Comparison of ENCODE assay signal across 2 fruit fly cellular contexts in the genomic region with DNA sequence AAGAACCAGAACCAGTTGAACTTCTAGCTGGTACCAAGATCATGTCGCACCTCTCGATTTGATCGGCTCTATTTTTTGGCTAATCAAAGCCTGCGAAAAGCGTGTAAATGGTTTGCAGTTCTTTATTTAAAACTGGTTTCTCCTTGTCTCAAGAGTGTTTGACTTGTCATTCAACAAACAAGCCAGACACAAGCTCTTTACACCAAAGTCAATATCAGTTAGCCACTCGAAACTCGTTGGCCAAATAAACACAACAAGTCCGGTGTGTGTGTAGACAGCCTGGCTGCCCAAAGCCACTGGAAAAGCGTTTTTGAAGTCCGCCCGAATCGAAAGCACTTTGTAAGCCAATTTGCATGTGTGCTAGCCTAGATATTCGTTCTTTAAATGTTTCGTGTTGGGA.
TF ChIP-seq lines count a peak whose summit lies in the region.

No protein-coding gene starts in this region.

- TF ChIP-seq CTCF in whole organism, embryonic (GFP tag; optimal IDR thresholded peaks at IDR 0.05; lab: Kevin White, UChicago) = no peak

TF ChIP-seq in whole organism, embryonic, 481 proteins besides CTCF, POLR2A, EP300 and RAD21 (continues in another document):
- TF ChIP-seq gem (tag; optimal IDR thresholded peaks at IDR 0.05; lab: Kevin White, UChicago) (peak; percentile 12), CG6272 (GFP tag; IDR thresholded peaks at IDR 0.05; lab: Robert Waterston, UW) (no peak), CG4617 (GFP tag; optimal IDR thresholded peaks at IDR 0.05; lab: Kevin White, UChicago; ENCODE audit: borderline replicate concordance) (no peak), odd (GFP tag; optimal IDR thresholded peaks at IDR 0.05; lab: Kevin White, UChicago) (no peak), CG7271 (tag; optimal IDR thresholded peaks at IDR 0.05; lab: Kevin White, UChicago) (no peak), CG13296 (GFP tag; optimal IDR thresholded peaks at IDR 0.05; lab: Kevin White, UChicago) (peak; percentile 19), CG12104 (GFP tag; optimal IDR thresholded peaks at IDR 0.05; lab: Kevin White, UChicago) (no peak), zfh1 (GFP tag; IDR thresholded peaks at IDR 0.05; lab: Robert Waterston, UW) (no peak), CG6254 (GFP tag; optimal IDR thresholded peaks at IDR 0.05; lab: Kevin White, UChicago) (no peak), z (GFP tag; IDR thresholded peaks at IDR 0.05; lab: Robert Waterston, UW) (0 out of 3 replicates have a peak, but pooled peaks have one; percentile 7), sens (GFP tag; lab: Kevin White, UChicago) (peak; percentile 10), Tbp (GFP tag; optimal IDR thresholded peaks at IDR 0.05; lab: Kevin White, UChicago) (no peak), CG15479 (GFP tag; optimal IDR thresholded peaks at IDR 0.05; lab: Kevin White, UChicago) (no peak), BtbVII (GFP tag; optimal IDR thresholded peaks at IDR 0.05; lab: Kevin White, UChicago) (no peak), CG2678 (tag; optimal IDR thresholded peaks at IDR 0.05; lab: Kevin White, UChicago) (peak; percentile 35), ci (GFP tag; IDR thresholded peaks at IDR 0.05; lab: Robert Waterston, UW) (peak; percentile 34; the same call in 1 of the 3 replicates), CG9797 (GFP tag; optimal IDR thresholded peaks at IDR 0.05; lab: Kevin White, UChicago) (no peak), Sox100B (GFP tag; optimal IDR thresholded peaks at IDR 0.05; lab: Kevin White, UChicago) (peak; percentile 3), luna (GFP tag; optimal IDR thresholded peaks at IDR 0.05; lab: Kevin White, UChicago) (no peak), fd102C (GFP tag; optimal IDR thresholded peaks at IDR 0.05; lab: Kevin White, UChicago) (no peak), Awh (GFP tag; IDR thresholded peaks at IDR 0.05; lab: Robert Waterston, UW) (peak; percentile 55; the same call in 1 of the 2 replicates), Xrp1 (GFP tag; IDR thresholded peaks at IDR 0.05; lab: Robert Waterston, UW) (no peak), CG8290 (GFP tag; optimal IDR thresholded peaks at IDR 0.05; lab: Kevin White, UChicago) (no peak), CG8290 (tag; optimal IDR thresholded peaks at IDR 0.05; lab: Kevin White, UChicago) (peak in 1 of 2 experiments; percentile 27), fru (optimal IDR thresholded peaks at IDR 0.05; lab: Kevin White, UChicago) (no peak), TFAM (GFP tag; optimal IDR thresholded peaks at IDR 0.05; lab: Kevin White, UChicago) (no peak), cato (GFP tag; optimal IDR thresholded peaks at IDR 0.05; lab: Kevin White, UChicago; ENCODE audit: borderline replicate concordance) (no peak), kni (GFP tag; optimal IDR thresholded peaks at IDR 0.05; lab: Kevin White, UChicago) (peak; percentile 39), slp2 (GFP tag; optimal IDR thresholded peaks at IDR 0.05; lab: Kevin White, UChicago) (no peak), ATbp (GFP tag; optimal IDR thresholded peaks at IDR 0.05; lab: Kevin White, UChicago) (peak; percentile 52), CG11696 (GFP tag; IDR thresholded peaks at IDR 0.05; lab: Robert Waterston, UW) (0 out of 2 replicates have a peak, but pooled peaks have one; percentile 46), NK7.1 (GFP tag; optimal IDR thresholded peaks at IDR 0.05; lab: Kevin White, UChicago) (no peak), CG4328 (GFP tag; optimal IDR thresholded peaks at IDR 0.05; lab: Kevin White, UChicago) (no peak), Chrac-16 (GFP tag; optimal IDR thresholded peaks at IDR 0.05; lab: Kevin White, UChicago) (no peak), CG13424 (tag; optimal IDR thresholded peaks at IDR 0.05; lab: Kevin White, UChicago) (no peak), HmgZ (tag; optimal IDR thresholded peaks at IDR 0.05; lab: Kevin White, UChicago) (no peak), Blimp-1 (GFP tag; optimal IDR thresholded peaks at IDR 0.05; lab: Kevin White, UChicago) (peak; percentile 11), sr (GFP tag; IDR thresholded peaks at IDR 0.05; lab: Robert Waterston, UW) (0 out of 3 replicates have a peak, but pooled peaks have one; percentile 5), Oaz (GFP tag; IDR thresholded peaks at IDR 0.05; lab: Robert Waterston, UW) (no peak), Bgb (GFP tag; IDR thresholded peaks at IDR 0.05; lab: Robert Waterston, UW; ENCODE audit: partially characterized antibody) (no peak), CG9727 (GFP tag; optimal IDR thresholded peaks at IDR 0.05; lab: Kevin White, UChicago) (no peak), Hmr (GFP tag; optimal IDR thresholded peaks at IDR 0.05; lab: Kevin White, UChicago) (peak; percentile 8), CG32767 (GFP tag; IDR thresholded peaks at IDR 0.05; lab: Robert Waterston, UW) (0 out of 2 replicates have a peak, but pooled peaks have one; percentile 35)

TF ChIP-seq in whole organism, prepupa, 60 proteins besides CTCF, POLR2A, EP300 and RAD21:
- TF ChIP-seq Eip78C (GFP tag; lab: Kevin White, UChicago) (peak; percentile 46), Sox15 (GFP tag; optimal IDR thresholded peaks at IDR 0.05; lab: Kevin White, UChicago) (no peak), Smox (GFP tag; optimal IDR thresholded peaks at IDR 0.05; lab: Kevin White, UChicago) (no peak), fkh (GFP tag; optimal IDR thresholded peaks at IDR 0.05; lab: Kevin White, UChicago) (peak; percentile 3), Hr39 (GFP tag; optimal IDR thresholded peaks at IDR 0.05; lab: Kevin White, UChicago) (no peak), CG1621 (tag; optimal IDR thresholded peaks at IDR 0.05; lab: Kevin White, UChicago) (no peak)
